Fruit fly (Drosophila melanogaster) whole organism, embryonic: Measurements from ENCODE around the gene Gyc89Da.
A peak's percentile ranks its signal among the peaks of the same experiment; 100 is the strongest.

Experiments
- C15 ChIP-seq: fragments of 200-800 bp; sonication (Bioruptor generic); IDR thresholded peaks from 3 replicates; pipeline ENCODE4 v1.3.6; 2022; ENCODE audit warnings: missing biosample characterization, missing genetic modification characterization
- Kr ChIP-seq: fragments of 200-800 bp; sonication (Bioruptor generic); optimal IDR thresholded peaks from 2 replicates; lab custom pipeline; 2017; ENCODE audit warnings: missing biosample characterization, mild to moderate bottlenecking, missing genetic modification characterization
- Rx ChIP-seq: fragments of 200-800 bp; sonication (Bioruptor generic); IDR thresholded peaks from 2 replicates; pipeline ENCODE4 v1.3.6; 2022; ENCODE audit warnings: missing biosample characterization, missing genetic modification characterization
- bowl ChIP-seq: fragments of 200-800 bp; sonication (Bioruptor generic); IDR thresholded peaks from 2 replicates; pipeline ENCODE4 v1.3.6; 2022; ENCODE audit warnings: missing biosample characterization, missing genetic modification characterization
- fu2 ChIP-seq: fragments of 200-800 bp; sonication (Bioruptor generic); optimal IDR thresholded peaks from 2 replicates; lab custom pipeline; 2016; ENCODE audit warnings: missing biosample characterization, missing genetic modification characterization
- sisA ChIP-seq: fragments of 200-800 bp; sonication (Bioruptor generic); IDR thresholded peaks from 2 replicates; pipeline ENCODE4 v1.3.6; 2022; ENCODE audit warnings: missing biosample characterization, missing genetic modification characterization

DNA sequence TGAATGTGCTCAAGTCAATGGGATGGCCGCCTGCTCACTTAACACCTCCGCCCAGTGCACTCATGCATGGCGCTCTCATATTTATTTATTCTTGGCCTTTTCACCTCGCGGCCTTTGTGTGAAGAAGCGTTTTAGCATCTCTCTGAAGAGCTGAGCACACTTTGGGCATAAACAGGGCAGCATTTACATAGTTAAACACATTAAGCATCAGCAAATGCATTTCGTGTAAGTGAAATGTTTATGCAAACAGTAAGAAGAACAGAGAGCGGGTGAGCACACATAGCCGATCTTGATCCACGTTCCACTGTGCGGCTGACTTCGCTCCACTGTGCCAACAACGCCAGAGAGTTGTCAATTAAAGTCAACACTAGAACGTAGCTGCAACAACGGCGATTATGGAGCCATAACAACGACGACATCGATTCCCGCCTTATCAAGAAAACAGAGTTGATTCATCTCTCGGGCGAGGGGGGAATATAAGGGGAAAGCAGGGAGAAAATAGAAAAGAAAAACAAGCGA is 52.3 kb downstream of the Gyc89Da start:
- TF ChIP-seq C15 (GFP tag; lab: Robert Waterston, UW) (no peak), fu2 (GFP tag; lab: Kevin White, UChicago) (no peak), sisA (GFP tag; lab: Robert Waterston, UW) (peak; percentile 71), Rx (no peak), bowl (GFP tag; lab: Robert Waterston, UW) (no peak), Kr (peak; percentile 79)
